Fruit fly (Drosophila melanogaster): Measurements from ENCODE around the gene yem.

yem gene

DNA sequence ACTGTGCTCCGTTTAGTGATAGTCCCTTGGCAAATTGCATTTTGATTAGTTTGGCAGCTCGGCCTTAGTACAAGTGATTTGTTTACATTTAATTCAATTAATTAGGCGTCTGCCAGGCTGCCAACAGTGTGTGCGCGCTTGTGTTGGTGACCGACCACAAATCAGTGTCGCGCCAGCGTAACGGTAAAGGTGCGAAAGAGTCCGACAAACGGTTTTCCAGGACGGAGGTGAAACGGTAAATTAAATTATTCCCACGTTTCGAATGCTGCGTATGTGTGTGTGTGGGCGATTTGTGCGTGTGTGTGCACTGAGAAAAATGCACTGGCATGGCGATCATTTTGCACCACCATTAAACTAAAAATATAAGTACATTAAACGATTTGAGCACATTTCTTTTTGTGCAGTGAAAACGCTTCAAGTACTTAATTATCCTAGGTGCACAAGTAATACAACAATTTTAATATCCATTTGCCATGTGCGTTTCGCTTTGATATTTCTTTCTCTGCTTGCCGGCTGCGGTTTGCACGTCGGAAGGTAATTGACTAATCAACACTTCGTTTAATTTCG is 16.4 kb upstream of the yem start:
- no peak for TF ChIP-seq ttk (optimal IDR thresholded peaks at IDR 0.05)
- TF ChIP-seq insv (optimal IDR thresholded peaks at IDR 0.05), result no peak
- no peak for TF ChIP-seq h (optimal IDR thresholded peaks at IDR 0.05)
- no peak for TF ChIP-seq Myc (optimal IDR thresholded peaks at IDR 0.05)
- no peak for TF ChIP-seq Sin3A (optimal IDR thresholded peaks at IDR 0.05)
- no peak for TF ChIP-seq psq (optimal IDR thresholded peaks at IDR 0.05)

DNA sequence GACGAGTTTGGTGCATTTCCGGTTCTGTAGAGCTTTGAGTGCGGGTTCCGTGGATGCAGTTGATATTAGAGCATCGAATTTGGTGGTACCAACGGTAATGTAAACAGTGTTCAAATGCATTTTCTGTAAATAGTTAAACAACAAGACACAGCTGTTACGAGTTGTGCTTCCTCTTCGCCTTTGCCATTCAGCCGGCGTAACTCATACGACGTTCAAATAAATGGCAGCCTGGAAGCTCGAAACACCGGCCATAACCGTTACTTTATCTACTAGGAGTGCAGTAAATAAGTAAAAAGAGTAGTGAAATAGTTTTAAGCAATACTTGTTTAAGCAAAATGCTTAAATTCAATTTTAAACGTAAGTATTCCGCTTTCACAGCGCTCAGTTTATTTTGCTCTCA is 15.7 kb upstream of the yem start, which contains the start of the genes Alg13 and superdeath:
Gene Alg13, minus strand, starts transcription at position 167 of the 400 bp plus-strand sequence.
Gene superdeath, plus strand, starts transcription at position 256 of the 400 bp plus-strand sequence.
- TF ChIP-seq Myc (optimal IDR thresholded peaks at IDR 0.05) (no peak), psq (optimal IDR thresholded peaks at IDR 0.05) (no peak), Sin3A (optimal IDR thresholded peaks at IDR 0.05) (no peak), ttk (optimal IDR thresholded peaks at IDR 0.05) (no peak), insv (optimal IDR thresholded peaks at IDR 0.05) (no peak), h (optimal IDR thresholded peaks at IDR 0.05) (no peak)

DNA sequence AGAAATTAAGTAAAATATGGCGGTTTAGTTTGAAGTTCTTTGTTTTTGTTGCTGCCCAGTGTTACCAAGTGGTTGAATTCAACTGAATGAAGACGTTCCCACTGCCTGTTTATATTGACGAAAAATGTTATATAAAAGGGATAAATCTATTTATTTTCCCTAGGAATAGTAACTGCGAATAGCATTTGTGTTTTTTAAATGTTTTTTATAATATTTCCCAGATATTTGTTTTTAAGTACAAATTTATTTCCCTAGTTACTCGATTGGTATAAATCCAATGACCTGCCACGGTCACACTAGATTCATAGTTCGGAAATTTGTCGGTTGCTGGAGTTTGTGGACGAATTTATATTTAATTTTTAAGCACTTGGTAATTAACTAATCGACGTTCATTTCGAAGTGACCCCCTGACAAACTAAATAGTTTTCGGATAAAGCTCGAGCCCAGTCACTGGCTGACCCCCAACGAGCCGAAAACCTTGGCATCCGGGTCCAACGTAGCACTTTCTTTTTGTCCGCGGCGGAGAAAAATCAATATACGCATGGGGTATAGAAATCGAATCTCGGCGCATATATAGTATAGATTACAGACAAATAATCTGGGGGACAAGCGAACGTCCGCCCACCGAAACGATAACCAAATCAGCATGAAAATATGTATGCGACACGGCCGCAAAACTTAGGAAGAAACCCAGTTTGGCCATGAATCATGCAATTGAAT is 8.4 kb upstream of the yem start, which contains the start of the genes dgt6 and Vha100-1:
Gene dgt6, minus strand, starts transcription at position 71 of the 720 bp plus-strand sequence.
Gene Vha100-1, plus strand, starts transcription at position 292 of the 720 bp plus-strand sequence.
- TF ChIP-seq Sin3A (optimal IDR thresholded peaks at IDR 0.05) (no peak), h (optimal IDR thresholded peaks at IDR 0.05) (no peak), insv (optimal IDR thresholded peaks at IDR 0.05) (no peak), ttk (optimal IDR thresholded peaks at IDR 0.05) (no peak), Myc (optimal IDR thresholded peaks at IDR 0.05) (no peak), psq (optimal IDR thresholded peaks at IDR 0.05) (no peak)

DNA sequence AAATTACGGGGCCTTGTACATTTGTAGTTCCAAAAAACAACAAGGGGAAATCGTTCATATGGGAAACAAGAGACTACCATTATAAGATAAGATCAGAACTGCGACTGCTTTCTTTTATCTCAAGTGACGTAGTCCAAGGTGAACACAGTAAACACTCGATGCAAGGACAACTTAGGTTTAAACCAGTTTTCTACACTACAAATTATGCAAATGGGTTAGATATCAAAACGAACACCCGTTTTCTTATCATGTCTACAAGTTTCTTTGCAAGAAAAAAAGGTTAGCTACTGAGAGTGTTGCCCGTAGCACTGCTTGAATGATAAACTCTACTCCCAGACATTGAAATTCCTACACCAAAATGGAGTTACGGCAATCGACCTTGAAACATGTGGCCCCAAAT is 1.4 kb upstream of the yem start:
- TF ChIP-seq Sin3A (optimal IDR thresholded peaks at IDR 0.05) (no peak), ttk (optimal IDR thresholded peaks at IDR 0.05) (no peak), h (optimal IDR thresholded peaks at IDR 0.05) (no peak), Myc (optimal IDR thresholded peaks at IDR 0.05) (no peak), psq (optimal IDR thresholded peaks at IDR 0.05) (no peak), insv (optimal IDR thresholded peaks at IDR 0.05) (no peak)

DNA sequence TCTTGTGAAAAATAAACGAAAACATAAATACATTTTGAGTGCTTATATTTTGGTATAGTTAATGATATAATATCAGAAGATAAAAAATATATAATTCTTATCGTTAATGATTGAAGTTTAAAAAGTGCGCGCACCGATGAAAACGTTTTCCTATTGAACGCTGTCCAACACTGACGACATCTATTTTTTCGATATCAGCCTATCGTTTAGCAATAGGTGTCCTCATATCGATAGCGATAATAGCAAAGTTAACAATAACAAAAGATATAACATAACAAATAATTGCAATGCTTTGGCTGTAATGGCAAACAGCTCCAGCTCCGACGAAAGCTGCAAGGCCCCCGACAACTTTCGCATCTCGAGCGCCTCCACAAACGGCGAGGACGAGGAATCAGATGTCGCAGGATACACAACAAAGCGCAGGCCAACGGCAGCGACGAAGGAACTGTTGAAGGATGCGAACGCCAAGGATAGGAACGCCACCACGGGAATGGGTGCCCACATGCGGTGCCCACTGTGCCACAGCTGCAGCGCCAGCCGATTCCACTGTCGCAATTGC is 6.4 kb downstream of the yem start, which contains the start of gene Atg14:
Gene Atg14, plus strand, starts transcription at position 225 of the 559 bp plus-strand sequence.
- TF ChIP-seq h (optimal IDR thresholded peaks at IDR 0.05), result no peak
- TF ChIP-seq ttk (optimal IDR thresholded peaks at IDR 0.05), result no peak
- TF ChIP-seq insv (optimal IDR thresholded peaks at IDR 0.05), result no peak
- TF ChIP-seq psq (optimal IDR thresholded peaks at IDR 0.05), result no peak
- TF ChIP-seq Myc (optimal IDR thresholded peaks at IDR 0.05), result no peak
- no peak for TF ChIP-seq Sin3A (optimal IDR thresholded peaks at IDR 0.05)

DNA sequence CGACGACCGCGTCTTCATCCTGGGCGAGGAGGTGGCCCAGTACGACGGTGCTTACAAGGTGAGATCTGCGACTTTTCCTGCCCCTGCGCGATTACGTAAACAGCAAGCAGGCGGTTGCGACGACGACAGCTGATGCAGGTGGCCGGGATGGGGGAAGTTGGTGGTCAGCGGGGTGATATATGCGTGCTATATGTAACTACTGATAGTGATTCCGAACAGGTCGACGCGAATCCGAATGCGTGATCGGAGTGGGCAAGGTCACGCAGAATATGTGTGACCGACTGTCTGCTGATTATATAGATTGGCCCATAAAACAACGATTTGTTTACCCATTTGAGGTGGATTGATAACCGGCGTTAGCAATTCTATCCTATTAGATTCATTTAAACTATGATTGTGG is 9.3 kb downstream of the yem start:
- TF ChIP-seq psq (optimal IDR thresholded peaks at IDR 0.05) (no peak), insv (optimal IDR thresholded peaks at IDR 0.05) (no peak), Myc (optimal IDR thresholded peaks at IDR 0.05) (no peak), Sin3A (optimal IDR thresholded peaks at IDR 0.05) (no peak), h (optimal IDR thresholded peaks at IDR 0.05) (no peak), ttk (optimal IDR thresholded peaks at IDR 0.05) (no peak)

DNA sequence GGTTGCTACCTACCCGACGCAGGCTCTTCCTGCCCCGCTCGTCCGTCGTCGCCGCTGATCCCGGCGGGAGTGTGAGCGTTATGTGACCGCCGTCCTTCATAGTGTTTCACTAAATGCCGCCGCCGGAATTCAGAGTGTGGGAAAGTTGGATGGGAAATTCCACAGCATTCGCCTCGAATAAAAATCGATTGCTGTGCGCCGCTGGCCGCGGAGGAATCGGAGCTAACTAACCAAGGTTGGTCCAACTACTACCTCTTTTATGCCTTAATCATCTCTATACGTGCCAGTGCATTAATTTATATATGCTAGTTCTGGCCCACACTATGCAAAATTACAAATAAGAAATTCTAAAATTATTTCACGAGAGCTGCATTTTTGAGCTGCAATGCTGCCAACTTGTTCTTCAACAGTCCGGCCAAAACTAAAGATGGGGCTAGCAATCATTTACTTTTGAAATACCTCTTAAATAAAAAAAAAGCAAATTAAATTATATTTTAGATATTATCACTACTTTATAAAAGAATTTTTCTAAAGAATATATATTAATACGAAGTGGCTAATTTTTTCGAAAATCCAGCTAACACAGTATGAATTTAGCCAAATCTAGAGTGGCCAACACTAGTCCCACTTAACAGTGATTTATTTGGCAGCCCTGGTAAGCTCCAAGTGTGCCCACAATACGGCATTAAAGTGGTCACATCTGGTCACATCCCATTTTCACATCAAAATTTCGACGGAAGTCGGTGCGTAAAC is 10.1 kb downstream of the yem start, which contains the start of the genes alpha-Man-Ib and Pdhb:
Gene alpha-Man-Ib, minus strand, starts transcription at position 425 of the 753 bp plus-strand sequence.
Gene Pdhb, plus strand, starts transcription at position 674 of the 753 bp plus-strand sequence.
- TF ChIP-seq h (optimal IDR thresholded peaks at IDR 0.05) (no peak), psq (optimal IDR thresholded peaks at IDR 0.05) (no peak), insv (optimal IDR thresholded peaks at IDR 0.05) (no peak), Myc (optimal IDR thresholded peaks at IDR 0.05) (no peak), Sin3A (optimal IDR thresholded peaks at IDR 0.05) (no peak), ttk (optimal IDR thresholded peaks at IDR 0.05) (no peak)

DNA sequence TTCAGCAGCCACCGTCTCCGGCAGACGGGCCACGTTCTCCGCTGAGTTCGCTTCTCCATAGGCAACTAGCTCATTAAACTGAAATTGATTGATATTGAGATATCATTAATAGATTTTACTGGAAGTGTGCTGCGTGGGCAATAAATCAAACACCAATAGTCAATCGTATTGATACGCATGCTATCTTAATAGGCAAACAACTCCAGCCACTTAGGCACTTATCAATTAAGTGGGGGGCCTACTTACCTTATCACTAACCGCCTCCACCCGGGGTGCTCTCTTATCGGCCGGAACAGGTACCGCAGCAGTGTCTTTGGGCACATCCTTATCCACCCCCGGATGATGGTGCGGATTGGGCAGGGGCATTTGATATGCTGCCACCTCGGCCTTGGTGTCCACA is 10.9 kb downstream of the yem start:
- TF ChIP-seq psq (optimal IDR thresholded peaks at IDR 0.05) (no peak), Myc (optimal IDR thresholded peaks at IDR 0.05) (no peak), Sin3A (optimal IDR thresholded peaks at IDR 0.05) (no peak), ttk (optimal IDR thresholded peaks at IDR 0.05) (no peak), insv (optimal IDR thresholded peaks at IDR 0.05) (no peak), h (optimal IDR thresholded peaks at IDR 0.05) (no peak)

DNA sequence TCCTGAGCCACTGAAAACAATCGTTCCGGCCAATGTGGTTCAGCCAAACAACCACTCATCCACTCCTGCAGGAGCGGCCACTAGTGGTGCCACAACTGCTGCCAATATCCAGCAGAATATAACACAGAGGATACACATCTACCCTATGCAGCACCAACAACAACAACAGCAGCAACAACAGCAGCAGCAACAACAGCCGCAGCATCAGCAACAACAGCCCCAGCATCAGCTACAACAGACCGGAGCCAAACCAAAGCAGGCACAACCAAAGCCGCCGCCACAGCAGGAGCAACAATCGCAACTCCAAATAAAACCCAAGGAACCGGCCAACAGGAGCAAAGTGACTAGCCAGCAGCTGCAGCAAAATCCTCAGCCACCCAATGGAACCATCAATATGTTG is 19.5 kb downstream of the yem start:
- no peak for TF ChIP-seq ttk (optimal IDR thresholded peaks at IDR 0.05)
- TF ChIP-seq h (optimal IDR thresholded peaks at IDR 0.05), result no peak
- TF ChIP-seq psq (optimal IDR thresholded peaks at IDR 0.05), result no peak
- no peak for TF ChIP-seq Sin3A (optimal IDR thresholded peaks at IDR 0.05)
- TF ChIP-seq insv (optimal IDR thresholded peaks at IDR 0.05), result no peak
- TF ChIP-seq Myc (optimal IDR thresholded peaks at IDR 0.05), result no peak

DNA sequence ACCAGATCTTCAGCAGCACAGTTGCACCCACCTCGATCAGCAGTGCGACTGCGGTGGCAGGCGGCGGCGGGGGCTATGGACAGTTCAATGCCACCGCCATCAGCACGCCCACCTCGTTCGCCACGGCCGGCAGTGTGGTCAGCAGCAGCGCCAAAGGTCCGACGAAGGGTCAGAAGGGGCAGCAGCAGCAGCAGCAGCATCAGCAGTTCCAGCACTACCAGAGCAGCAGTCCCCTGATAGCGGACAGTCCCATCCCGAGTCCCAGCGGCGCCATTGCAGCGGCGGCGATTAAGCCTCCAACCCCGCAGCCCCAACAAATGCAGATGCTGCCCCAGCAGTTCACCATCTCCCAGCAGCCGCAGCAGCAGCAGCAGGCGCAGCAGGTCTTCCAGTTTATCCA is 24.7 kb downstream of the yem start:
- TF ChIP-seq insv (optimal IDR thresholded peaks at IDR 0.05) (no peak), ttk (optimal IDR thresholded peaks at IDR 0.05) (no peak), h (optimal IDR thresholded peaks at IDR 0.05) (no peak), Myc (optimal IDR thresholded peaks at IDR 0.05) (no peak), Sin3A (optimal IDR thresholded peaks at IDR 0.05) (no peak), psq (optimal IDR thresholded peaks at IDR 0.05) (no peak)

DNA sequence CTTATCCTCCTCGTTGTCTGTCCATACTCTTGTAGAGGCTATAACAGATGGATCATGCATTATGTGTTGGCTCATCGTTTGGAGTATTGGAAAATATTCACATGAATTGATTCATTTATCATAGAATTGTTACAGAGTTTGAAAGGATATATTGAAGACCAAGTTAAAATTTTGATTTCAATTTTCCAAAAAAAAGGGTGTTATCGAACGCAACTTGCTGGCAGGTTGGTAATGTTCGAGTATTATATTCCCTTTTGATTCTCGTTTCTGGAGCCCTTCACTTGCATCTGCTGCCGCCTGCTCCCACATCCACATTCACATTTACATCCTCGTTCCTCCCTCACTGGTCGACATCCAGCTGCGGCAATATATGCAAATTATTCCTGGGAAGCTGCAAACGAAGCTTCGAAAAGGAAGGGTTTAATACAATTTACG is 26.7 kb downstream of the yem start:
- TF ChIP-seq Sin3A (optimal IDR thresholded peaks at IDR 0.05), result no peak
- TF ChIP-seq psq (optimal IDR thresholded peaks at IDR 0.05), result no peak
- no peak for TF ChIP-seq h (optimal IDR thresholded peaks at IDR 0.05)
- TF ChIP-seq ttk (optimal IDR thresholded peaks at IDR 0.05), result no peak
- no peak for TF ChIP-seq insv (optimal IDR thresholded peaks at IDR 0.05)
- TF ChIP-seq Myc (optimal IDR thresholded peaks at IDR 0.05), result no peak

All from Kc167 (cell line).